Worm (Caenorhabditis elegans) whole organism, midembryonic: ENCODE data around the gene F53F1.4.

Experiments
- T22C8.4 ChIP-seq: fragments of 200-800 bp; sonication (Bioruptor generic); IDR thresholded peaks from 2 replicates; pipeline ENCODE4 v1.3.6; 2022; ENCODE audit warnings: missing genetic modification characterization, missing compliant biosample characterization
- cog-1 ChIP-seq: sonication (generic microtip); optimal IDR thresholded peaks from 2 replicates; lab custom pipeline; 2016; ENCODE audit warnings: missing genetic modification characterization, missing compliant biosample characterization
- flt-1 ChIP-seq: fragments of 200-800 bp; sonication (Bioruptor generic); IDR thresholded peaks from 2 replicates; pipeline ENCODE4 v1.3.6; 2022; ENCODE audit warnings: missing genetic modification characterization, missing compliant biosample characterization
- klf-2 ChIP-seq: fragments of 200-800 bp; sonication (Bioruptor generic); conservative IDR thresholded peaks from 2 replicates; pipeline ENCODE4 v1.3.6; 2022; ENCODE audit warnings: missing genetic modification reagents, missing genetic modification characterization, missing compliant biosample characterization
- med-1 ChIP-seq: sonication (generic microtip); optimal IDR thresholded peaks from 2 replicates; lab custom pipeline; 2017; ENCODE audit warnings: missing genetic modification characterization, mild to moderate bottlenecking, missing compliant biosample characterization, antibody characterized with exemption, missing genetic modification reagents; ENCODE audit not compliant: insufficient read depth
- ref-1 ChIP-seq: fragments of 200-800 bp; sonication (Bioruptor generic); conservative IDR thresholded peaks from 2 replicates; pipeline ENCODE4 v1.3.6; 2022; ENCODE audit warnings: missing genetic modification reagents, missing genetic modification characterization, missing compliant biosample characterization
- ztf-23 ChIP-seq: fragments of 200-800 bp; sonication (Bioruptor generic); IDR thresholded peaks from 2 replicates; pipeline ENCODE4 v1.3.6; 2022; ENCODE audit warnings: missing genetic modification reagents, missing genetic modification characterization, missing compliant biosample characterization
- ztf-29 ChIP-seq: fragments of 200-800 bp; sonication (Bioruptor generic); IDR thresholded peaks from 2 replicates; pipeline ENCODE4 v1.3.6; 2022; ENCODE audit warnings: missing genetic modification reagents, missing genetic modification characterization, missing compliant biosample characterization

DNA sequence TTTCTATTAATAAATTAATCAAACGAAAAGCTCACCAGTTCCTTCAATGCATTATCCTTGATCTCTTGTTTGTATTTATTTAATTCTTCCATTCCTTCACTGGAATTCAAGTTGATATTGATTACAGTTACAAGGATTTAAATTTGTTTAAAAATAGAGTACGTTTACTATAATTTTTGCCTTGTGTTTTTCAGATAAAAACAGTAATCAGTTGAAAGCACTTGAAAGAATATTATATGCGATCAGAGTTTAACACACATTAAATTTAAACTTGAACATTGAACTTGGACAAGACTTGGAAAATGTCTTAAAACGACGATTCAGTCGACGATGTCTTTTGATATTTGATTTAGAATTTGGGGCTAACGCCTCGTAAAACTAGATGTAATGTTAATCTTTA lies 6.6 kb downstream of the F53F1.4 start, which contains the start of gene F53F1.6:
- TF ChIP-seq ref-1 (GFP tag; lab: Robert Waterston, UW) (no peak), med-1 (GFP tag; lab: Kevin White, UChicago) (no peak), ztf-29 (GFP tag; lab: Robert Waterston, UW) (no peak), ztf-23 (GFP tag; lab: Robert Waterston, UW) (no peak), T22C8.4 (GFP tag; lab: Robert Waterston, UW) (no peak), flt-1 (no peak), cog-1 (tag; lab: Kevin White, UChicago) (no peak), klf-2 (GFP tag; lab: Robert Waterston, UW) (no peak)
